Fruit fly (Drosophila melanogaster) whole organism, pupa: ENCODE results near the gene Lip3.

Experiments
- CG10348 ChIP-seq: fragments of 200-800 bp; sonication (Bioruptor generic); IDR thresholded peaks from 2 replicates; pipeline ENCODE4 v1.3.6; 2022; ENCODE audit warnings: missing biosample characterization, missing genetic modification characterization
- CG12605 ChIP-seq: fragments of 200-800 bp; sonication (Bioruptor generic); IDR thresholded peaks from 2 replicates; pipeline ENCODE4 v1.3.6; 2022; ENCODE audit warnings: missing biosample characterization, missing genetic modification characterization
- CG13204 ChIP-seq: fragments of 200-800 bp; sonication (Bioruptor generic); optimal IDR thresholded peaks from 2 replicates; lab custom pipeline; 2018; ENCODE audit warnings: missing biosample characterization, mild to moderate bottlenecking, missing genetic modification characterization, moderate library complexity
- CG15710 ChIP-seq: fragments of 200-800 bp; sonication (Bioruptor generic); optimal IDR thresholded peaks from 2 replicates; lab custom pipeline; 2018; ENCODE audit warnings: missing biosample characterization, mild to moderate bottlenecking, missing genetic modification characterization, moderate library complexity
- CG17806 ChIP-seq: fragments of 200-800 bp; sonication (Bioruptor generic); optimal IDR thresholded peaks from 2 replicates; lab custom pipeline; 2018; ENCODE audit warnings: missing biosample characterization, mild to moderate bottlenecking, missing genetic modification characterization, moderate library complexity
- CG34367 ChIP-seq: fragments of 200-800 bp; sonication (Bioruptor generic); optimal IDR thresholded peaks from 2 replicates; lab custom pipeline; 2018; ENCODE audit warnings: missing biosample characterization, mild to moderate bottlenecking, missing genetic modification characterization
- CG8301 ChIP-seq: fragments of 200-800 bp; sonication (Bioruptor generic); optimal IDR thresholded peaks from 2 replicates; lab custom pipeline; 2018; ENCODE audit warnings: missing biosample characterization, mild to moderate bottlenecking, missing genetic modification characterization
- CG9948 ChIP-seq: fragments of 200-800 bp; sonication (Bioruptor generic); optimal IDR thresholded peaks from 2 replicates; lab custom pipeline; 2018; ENCODE audit warnings: missing biosample characterization, mild to moderate bottlenecking, missing genetic modification characterization, moderate library complexity
- EcR ChIP-seq: fragments of 200-800 bp; sonication (Bioruptor generic); optimal IDR thresholded peaks from 3 replicates; lab custom pipeline; 2019; ENCODE audit warnings: missing biosample characterization, missing genetic modification characterization, mild to moderate bottlenecking, moderate library complexity, missing genetic modification reagents
- Pif1A ChIP-seq: fragments of 200-800 bp; sonication (Bioruptor generic); optimal IDR thresholded peaks from 3 replicates; lab custom pipeline; 2016; ENCODE audit warnings: missing biosample characterization, missing genetic modification characterization
- Pif1B ChIP-seq: fragments of 200-800 bp; sonication (Bioruptor generic); optimal IDR thresholded peaks from 3 replicates; lab custom pipeline; 2016; ENCODE audit warnings: missing biosample characterization, missing genetic modification characterization
- Snoo ChIP-seq: fragments of 200-800 bp; sonication (Bioruptor generic); optimal IDR thresholded peaks from 3 replicates; lab custom pipeline; 2017; ENCODE audit warnings: missing biosample characterization, mild to moderate bottlenecking, missing genetic modification characterization, inconsistent platforms
- rn ChIP-seq: fragments of 200-800 bp; sonication (Bioruptor generic); IDR thresholded peaks from 2 replicates; pipeline ENCODE4 v1.3.6; 2022; ENCODE audit warnings: missing biosample characterization, missing genetic modification characterization

- TF ChIP-seq EcR (GFP tag; lab: Kevin White, UChicago): no peak
- no peak for TF ChIP-seq Pif1A (GFP tag; lab: Kevin White, UChicago)
- no peak for TF ChIP-seq Snoo (tag; lab: Kevin White, UChicago)
- no peak for TF ChIP-seq CG10348
- TF ChIP-seq Pif1B (GFP tag; lab: Kevin White, UChicago): no peak
- no peak for TF ChIP-seq CG12605 (GFP tag; lab: Robert Waterston, UW)
- TF ChIP-seq rn (GFP tag; lab: Robert Waterston, UW): no peak
- no peak for TF ChIP-seq CG34367 (tag; lab: Kevin White, UChicago)
- TF ChIP-seq CG15710 (tag; lab: Kevin White, UChicago): no peak
- no peak for TF ChIP-seq CG13204 (GFP tag; lab: Kevin White, UChicago)
- no peak for TF ChIP-seq CG8301
- no peak for TF ChIP-seq CG17806 (tag; lab: Kevin White, UChicago)
- TF ChIP-seq CG9948 (tag; lab: Kevin White, UChicago): no peak
These were observed 13.4 kb upstream of the Lip3 start for dm6 chr3R:13385105-13385504.
